Worm (Caenorhabditis elegans) whole organism, L4 larva: ENCODE results near the gene ced-11.

Experiments
- D1046.2 ChIP-seq: fragments of 200-800 bp; sonication (Bioruptor generic); IDR thresholded peaks from 2 replicates; pipeline ENCODE4 v1.3.6; 2022; ENCODE audit warnings: missing genetic modification characterization, missing compliant biosample characterization
- Y5F2A.4 ChIP-seq: fragments of 200-800 bp; sonication (Bioruptor generic); optimal IDR thresholded peaks from 2 replicates; lab custom pipeline; 2018; ENCODE audit warnings: mild to moderate bottlenecking, missing genetic modification characterization, missing compliant biosample characterization
- ZK546.5 ChIP-seq, 2 experiments: sonication (generic microtip); optimal IDR thresholded peaks; 2 replicates each; lab custom pipeline; 2017; ENCODE audit warnings: missing biosample characterization in 2 of 2, missing genetic modification characterization in 2 of 2
- ceh-82 ChIP-seq: sonication (generic microtip); optimal IDR thresholded peaks from 2 replicates; lab custom pipeline; 2017; ENCODE audit warnings: missing biosample characterization, missing genetic modification characterization
- hlh-11 ChIP-seq: fragments of 200-800 bp; sonication (Bioruptor generic); optimal IDR thresholded peaks from 2 replicates; lab custom pipeline; 2018; ENCODE audit warnings: mild to moderate bottlenecking, missing genetic modification characterization, missing compliant biosample characterization
- lim-7 ChIP-seq: fragments of 200-800 bp; sonication (Bioruptor generic); IDR thresholded peaks from 2 replicates; pipeline ENCODE4 v1.3.6; 2022; ENCODE audit warnings: missing genetic modification characterization, missing compliant biosample characterization
- lin-1 ChIP-seq: fragments of 200-800 bp; sonication (Bioruptor generic); IDR thresholded peaks from 2 replicates; pipeline ENCODE4 v1.3.6; 2022; ENCODE audit warnings: missing genetic modification reagents, missing genetic modification characterization, missing compliant biosample characterization
- madf-9 ChIP-seq: fragments of 200-800 bp; sonication (Bioruptor generic); conservative IDR thresholded peaks from 2 replicates; pipeline ENCODE4 v1.3.6; 2022; ENCODE audit warnings: missing genetic modification reagents, missing genetic modification characterization, missing compliant biosample characterization
- nhr-237 ChIP-seq: sonication (generic microtip); optimal IDR thresholded peaks from 2 replicates; lab custom pipeline; 2017; ENCODE audit warnings: missing biosample characterization, missing genetic modification characterization

ce11 chrIII:9112479-9112878, 6.9 kb upstream of the ced-11 start:
- TF ChIP-seq nhr-237 (tag; lab: Kevin White, UChicago): no peak
- no peak for TF ChIP-seq ceh-82 (tag; lab: Kevin White, UChicago)
- no peak for TF ChIP-seq Y5F2A.4 (GFP tag; lab: Kevin White, UChicago)
- no peak for TF ChIP-seq lin-1 (GFP tag; lab: Robert Waterston, UW)
- TF ChIP-seq D1046.2: no peak
- TF ChIP-seq lim-7: no peak
- TF ChIP-seq ZK546.5 (tag; optimal IDR thresholded peaks at IDR 0.05; lab: Kevin White, UChicago): no peak
- TF ChIP-seq madf-9 (GFP tag; lab: Robert Waterston, UW): no peak
- TF ChIP-seq hlh-11 (tag; lab: Kevin White, UChicago): no peak
